Worm (Caenorhabditis elegans) whole organism, L4 larva: Measurements from ENCODE around the gene C49A9.9.

Experiments
- ZK546.5 ChIP-seq, 2 experiments: sonication (generic microtip); optimal IDR thresholded peaks; 2 replicates each; lab custom pipeline; 2017; ENCODE audit warnings: missing biosample characterization in 2 of 2, missing genetic modification characterization in 2 of 2
- lin-15B ChIP-seq: fragments of 150-350 bp; sonication (generic microtip); optimal IDR thresholded peaks from 3 replicates; lab custom pipeline; 2014; ENCODE audit warnings: missing biosample characterization, missing genetic modification characterization
- nhr-25 ChIP-seq: sonication (generic microtip); optimal IDR thresholded peaks from 2 replicates; lab custom pipeline; 2017; ENCODE audit warnings: missing genetic modification characterization, mild to moderate bottlenecking, missing compliant biosample characterization, antibody characterized with exemption, moderate library complexity, borderline replicate concordance; ENCODE audit not compliant: insufficient read depth
- pha-4 ChIP-seq, 2 experiments: fragments of 150-350 bp in 1 of 2; fragments of 200-800 bp in 1 of 2; sonication (Bioruptor generic) in 1 of 2; IDR thresholded peaks in 1 of 2; optimal IDR thresholded peaks in 1 of 2; 2 replicates each; pipeline versions ENCODE4 v1.3.6 to Lab custom; 2014 to 2022; ENCODE audit warnings: missing genetic modification characterization in 2 of 2, missing genetic modification reagents in 2 of 2, missing biosample characterization in 1 of 2, missing compliant biosample characterization in 1 of 2
- unc-62 ChIP-seq, 3 experiments: fragments of 150-350 bp in 1 of 3; sonication (generic microtip); optimal IDR thresholded peaks in 2 of 3; peaks in 1 of 3; 1 replicate in 1 of 3; 2 replicates in 2 of 3; lab custom pipeline; 2014 to 2017; ENCODE audit warnings: missing biosample characterization in 3 of 3, missing genetic modification characterization in 3 of 3, missing genetic modification reagents in 3 of 3, missing genotype in 1 of 3
- ztf-11 ChIP-seq: fragments of 150-350 bp; optimal IDR thresholded peaks from 2 replicates; lab custom pipeline; 2014; ENCODE audit warnings: missing biosample characterization, missing genetic modification characterization

- TF ChIP-seq ztf-11 (tag; lab: Kevin White, UChicago) (no peak), pha-4 (GFP tag; IDR thresholded peaks at IDR 0.05; lab: Robert Waterston, UW) (no peak), pha-4 (tag; optimal IDR thresholded peaks at IDR 0.05; lab: Kevin White, UChicago) (no peak), nhr-25 (tag; lab: Kevin White, UChicago) (no peak), ZK546.5 (tag; optimal IDR thresholded peaks at IDR 0.05; lab: Kevin White, UChicago) (no peak), lin-15B (tag; lab: Kevin White, UChicago) (no peak), unc-62 (GFP tag; optimal IDR thresholded peaks at IDR 0.05 in 1 of 2; lab: Kevin White, UChicago) (no peak), unc-62 (tag; optimal IDR thresholded peaks at IDR 0.05; lab: Kevin White, UChicago) (no peak)
These were observed 10.8 kb downstream of the C49A9.9 start, which contains the start of gene C49A9.1 for ce11 chrIV:6227974-6228373.
